Fruit fly (Drosophila melanogaster): ENCODE results near the gene RhoGAP93B.
A peak's percentile ranks its signal among the peaks of the same experiment; 100 is the strongest.

RhoGAP93B gene

DNA sequence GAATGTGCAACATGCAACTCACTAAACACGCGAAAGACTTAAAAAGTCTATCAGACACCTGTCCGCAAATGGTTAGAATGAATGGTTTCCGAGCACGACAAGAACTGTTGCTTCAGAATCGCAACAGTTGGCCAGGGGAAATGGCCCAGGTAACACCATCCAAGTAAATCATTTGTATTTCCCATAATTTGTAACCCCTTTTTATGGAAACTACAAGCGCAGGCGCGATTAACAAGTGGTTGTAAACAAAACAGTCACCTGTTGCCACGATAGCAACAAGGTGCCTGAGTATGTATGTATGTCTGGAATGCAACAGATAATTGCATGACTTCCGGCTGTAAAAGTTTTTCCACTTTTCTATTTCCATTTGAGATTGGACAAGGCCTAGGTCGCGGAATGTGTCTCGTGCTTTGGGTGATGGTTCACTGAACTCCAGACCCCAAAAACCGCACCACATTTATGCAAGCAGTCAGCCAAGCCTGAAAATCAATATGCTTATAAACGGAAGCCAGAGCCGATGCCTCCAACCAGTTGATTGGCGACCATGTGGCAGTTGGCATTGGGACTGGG lies 54.0 kb downstream of the RhoGAP93B start, which contains the start of gene CG12278:
Gene CG12278, plus strand, starts transcription at position 520 of the 570 bp plus-strand sequence.
- TF ChIP-seq ss (GFP tag; optimal IDR thresholded peaks at IDR 0.05) (peak in 1 of 2 experiments; percentile 19), dsx (GFP tag; optimal IDR thresholded peaks at IDR 0.05; ENCODE audit: poor library complexity, severe bottlenecking) (no peak)

DNA sequence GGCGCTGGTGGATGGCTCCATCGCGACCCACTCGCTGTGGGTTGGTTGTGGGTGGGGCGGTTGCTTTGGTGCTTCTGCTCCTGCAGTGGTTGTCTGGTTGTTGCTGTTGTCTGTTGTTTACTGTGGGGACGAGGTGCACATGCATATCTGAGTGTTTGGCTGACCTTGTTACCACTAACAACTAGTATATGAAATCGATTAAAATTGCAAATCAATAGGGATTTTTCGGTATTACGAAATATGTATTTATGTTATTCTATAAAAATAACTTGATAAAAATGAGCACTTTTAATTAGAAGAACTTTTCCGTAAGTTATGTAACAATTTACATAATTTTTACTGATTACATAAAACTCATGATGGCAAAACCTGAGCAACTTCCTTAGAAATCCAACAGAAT lies 55.2 kb downstream of the RhoGAP93B start, which contains the start of gene Dhc93AB:
Gene Dhc93AB, minus strand, starts transcription at position 101 of the 400 bp plus-strand sequence.
- TF ChIP-seq CG11902 (GFP tag; optimal IDR thresholded peaks at IDR 0.05) (no peak), svp (GFP tag) (no peak), esn (GFP tag; optimal IDR thresholded peaks at IDR 0.05) (no peak), Ets21C (GFP tag; optimal IDR thresholded peaks at IDR 0.05) (no peak), Sox102F (GFP tag; optimal IDR thresholded peaks at IDR 0.05) (no peak), CG15336 (GFP tag; IDR thresholded peaks at IDR 0.05) (no peak), CG6163 (GFP tag; IDR thresholded peaks at IDR 0.05) (no peak), Hr4 (GFP tag; optimal IDR thresholded peaks at IDR 0.05) (no peak), CG6808 (GFP tag; optimal IDR thresholded peaks at IDR 0.05) (no peak), CG6792 (GFP tag; optimal IDR thresholded peaks at IDR 0.05) (no peak), CG6854 (GFP tag; optimal IDR thresholded peaks at IDR 0.05) (no peak), Lpt (GFP tag; optimal IDR thresholded peaks at IDR 0.05) (no peak), CG8119 (GFP tag; IDR thresholded peaks at IDR 0.05) (no peak), CG7368 (GFP tag; optimal IDR thresholded peaks at IDR 0.05) (no peak), cyc (GFP tag; optimal IDR thresholded peaks at IDR 0.05) (no peak), ss (GFP tag; optimal IDR thresholded peaks at IDR 0.05) (no peak)
